Worm (Caenorhabditis elegans) whole organism, early embryonic: ENCODE results near the gene fbxa-14.
"Not testable (repeated sequence)": the region's sequence is repeated elsewhere in the genome, so short reads cannot be mapped to it uniquely, and the experiment has no call there.

ENCODE experiments used
- B0310.2 ChIP-seq: sonication (generic microtip); optimal IDR thresholded peaks from 2 replicates; lab custom pipeline; 2016; ENCODE audit warnings: mild to moderate bottlenecking, missing genetic modification characterization, missing compliant biosample characterization
- F13C5.2 ChIP-seq: sonication (generic microtip); optimal IDR thresholded peaks from 2 replicates; lab custom pipeline; 2017; ENCODE audit warnings: mild to moderate bottlenecking, missing genetic modification characterization, inconsistent platforms, missing compliant biosample characterization
- aly-1 ChIP-seq: sonication (generic microtip); optimal IDR thresholded peaks from 2 replicates; lab custom pipeline; 2016; ENCODE audit warnings: missing genetic modification characterization, missing compliant biosample characterization
- ama-1 ChIP-seq: fragments of 150-350 bp; optimal IDR thresholded peaks from 2 replicates; lab custom pipeline; 2014
- ceh-13 ChIP-seq: fragments of 200-800 bp; sonication (Bioruptor generic); optimal IDR thresholded peaks from 2 replicates; lab custom pipeline; 2018; ENCODE audit warnings: mild to moderate bottlenecking, missing genetic modification characterization, missing compliant biosample characterization
- ceh-36 ChIP-seq: sonication (generic microtip); optimal IDR thresholded peaks from 2 replicates; lab custom pipeline; 2016; ENCODE audit warnings: missing genetic modification characterization, inconsistent platforms, missing compliant biosample characterization
- ets-7 ChIP-seq: sonication (generic microtip); optimal IDR thresholded peaks from 2 replicates; lab custom pipeline; 2016; ENCODE audit warnings: missing genotype, missing genetic modification characterization, missing compliant biosample characterization
- flt-1 ChIP-seq: fragments of 200-800 bp; sonication (Bioruptor generic); IDR thresholded peaks from 2 replicates; pipeline ENCODE4 v1.3.6; 2022; ENCODE audit warnings: missing genetic modification characterization, missing compliant biosample characterization
- hmbx-1 ChIP-seq: sonication (generic microtip); optimal IDR thresholded peaks from 2 replicates; lab custom pipeline; 2016; ENCODE audit warnings: mild to moderate bottlenecking, missing genetic modification characterization, missing compliant biosample characterization
- hmg-4 ChIP-seq: fragments of 200-800 bp; sonication (Bioruptor generic); optimal IDR thresholded peaks from 2 replicates; lab custom pipeline; 2018; ENCODE audit warnings: mild to moderate bottlenecking, missing genetic modification characterization, missing compliant biosample characterization
- hnd-1 ChIP-seq: sonication (generic microtip); optimal IDR thresholded peaks from 2 replicates; lab custom pipeline; 2016; ENCODE audit warnings: missing genetic modification characterization, missing compliant biosample characterization
- pes-1 ChIP-seq: fragments of 200-800 bp; sonication (Bioruptor generic); IDR thresholded peaks from 2 replicates; pipeline ENCODE4 v1.3.6; 2022; ENCODE audit warnings: missing genetic modification reagents, missing genetic modification characterization, missing compliant biosample characterization
- scrt-1 ChIP-seq: fragments of 200-800 bp; sonication (Bioruptor generic); IDR thresholded peaks from 2 replicates; pipeline ENCODE4 v1.3.6; 2022; ENCODE audit warnings: missing genetic modification characterization, missing compliant biosample characterization
- sea-1 ChIP-seq: fragments of 200-800 bp; sonication (Bioruptor generic); conservative IDR thresholded peaks from 2 replicates; pipeline ENCODE4 v1.3.6; 2022; ENCODE audit warnings: missing genetic modification characterization, missing compliant biosample characterization
- tbx-11 ChIP-seq: fragments of 200-800 bp; sonication (Bioruptor generic); IDR thresholded peaks from 2 replicates; pipeline ENCODE4 v1.3.6; 2022; ENCODE audit warnings: missing genetic modification characterization, missing compliant biosample characterization
- tbx-37 ChIP-seq: fragments of 200-800 bp; sonication (Bioruptor generic); conservative IDR thresholded peaks from 2 replicates; pipeline ENCODE4 v1.3.6; 2022; ENCODE audit warnings: missing genetic modification reagents, missing genetic modification characterization, missing compliant biosample characterization
- tra-4 ChIP-seq: sonication (generic microtip); optimal IDR thresholded peaks from 2 replicates; lab custom pipeline; 2017; ENCODE audit warnings: missing genetic modification characterization, missing compliant biosample characterization

The fbxa-14 gene

ce11 chrIII:1324513-1324912 lies at the start of gene fbxa-14:
Gene fbxa-14, minus strand, starts transcription at chrIII:1324613.
- TF ChIP-seq hmg-4: no peak
- TF ChIP-seq B0310.2: no peak
- no peak for TF ChIP-seq sea-1 (GFP tag; lab: Robert Waterston, UW)
- TF ChIP-seq flt-1: no peak
- no peak for TF ChIP-seq aly-1 (tag; lab: Kevin White, UChicago)
- no peak for TF ChIP-seq ets-7
- no peak for TF ChIP-seq tra-4 (tag; lab: Kevin White, UChicago)
- TF ChIP-seq F13C5.2: no peak
- no peak for TF ChIP-seq hnd-1 (tag; lab: Kevin White, UChicago)
- TF ChIP-seq ceh-36 (tag; lab: Kevin White, UChicago): no peak
- no peak for TF ChIP-seq tbx-37 (GFP tag; lab: Robert Waterston, UW)
- no peak for TF ChIP-seq tbx-11 (GFP tag; lab: Robert Waterston, UW)
- TF ChIP-seq scrt-1: no peak
- no peak for TF ChIP-seq pes-1
- TF ChIP-seq hmbx-1 (tag; lab: Kevin White, UChicago): no peak
- TF ChIP-seq ceh-13: no peak
- no peak for TF ChIP-seq ama-1

DNA sequence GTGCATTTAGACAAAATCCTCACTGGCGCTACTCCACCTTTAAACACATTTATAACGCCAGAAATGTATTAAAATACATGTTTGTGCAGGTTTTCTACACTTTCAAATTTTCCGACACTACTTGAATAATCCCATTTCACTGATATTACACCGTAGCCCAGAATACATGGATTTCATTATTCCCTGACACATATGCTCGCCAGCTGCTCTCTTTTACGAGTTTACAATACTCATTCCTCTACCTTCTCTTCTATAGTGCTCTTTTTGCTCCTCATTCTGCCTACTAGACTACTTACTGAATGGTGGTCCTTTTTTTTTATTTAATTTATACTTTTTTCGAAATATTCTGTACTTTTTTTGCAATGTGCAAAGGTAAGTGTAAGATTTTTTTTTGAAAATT lies 48.1 kb upstream of the fbxa-14 start:
- TF ChIP-seq tbx-37 (GFP tag; lab: Robert Waterston, UW) (no peak), ets-7 (no peak), hnd-1 (tag; lab: Kevin White, UChicago) (no peak), ceh-36 (tag; lab: Kevin White, UChicago) (no peak), flt-1 (no peak)

ce11 chrIII:1359669-1360068 lies 35.3 kb upstream of the fbxa-14 start, which contains the start of gene Y82E9BR.9:
Gene Y82E9BR.9, minus strand, starts transcription at chrIII:1359769.
- TF ChIP-seq sea-1 (GFP tag; lab: Robert Waterston, UW) (no peak), scrt-1 (no peak), ama-1 (no peak), pes-1 (no peak), ets-7 (no peak), tbx-11 (GFP tag; lab: Robert Waterston, UW) (no peak)

DNA sequence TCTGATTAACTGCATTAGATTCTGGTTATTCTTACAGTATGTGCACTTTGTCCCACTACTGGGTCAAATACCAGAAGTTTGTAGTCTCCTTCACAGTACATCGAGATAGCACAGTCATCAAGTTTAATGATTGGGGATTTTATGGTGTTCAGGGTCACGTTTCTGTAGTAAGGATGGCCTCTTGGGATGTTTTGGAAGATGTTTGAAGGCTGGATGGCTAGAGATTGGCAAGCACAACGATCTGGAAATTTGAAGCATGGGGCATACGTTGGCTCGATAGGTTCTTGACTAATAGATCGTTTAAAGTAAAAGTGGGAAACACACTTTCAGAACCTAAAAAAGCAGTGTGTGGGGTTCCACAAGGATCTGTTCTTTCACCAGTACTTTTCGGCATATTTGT lies 33.6 kb upstream of the fbxa-14 start, which contains the start of gene Y82E9BR.8:
Gene Y82E9BR.8 (minus strand): TSS at position 101 of the 400 bp plus-strand sequence.
- not testable (repeated sequence) for TF ChIP-seq sea-1 (GFP tag; lab: Robert Waterston, UW); tbx-37 (GFP tag; lab: Robert Waterston, UW); hmg-4

ce11 chrIII:1355320-1355719 lies 30.9 kb upstream of the fbxa-14 start, which contains the start of gene Y82E9BL.1:
Gene Y82E9BL.1, minus strand, starts transcription at chrIII:1355420.
- TF ChIP-seq hnd-1 (tag; lab: Kevin White, UChicago): no peak
- no peak for TF ChIP-seq ceh-13
- TF ChIP-seq flt-1: no peak
- TF ChIP-seq F13C5.2: no peak

ce11 chrIII:1354523-1354922 lies 30.1 kb upstream of the fbxa-14 start:
- TF ChIP-seq tbx-37 (GFP tag; lab: Robert Waterston, UW): no peak
- TF ChIP-seq aly-1 (tag; lab: Kevin White, UChicago): no peak
- TF ChIP-seq F13C5.2: no peak
- TF ChIP-seq flt-1: no peak
- no peak for TF ChIP-seq ets-7
- TF ChIP-seq hmbx-1 (tag; lab: Kevin White, UChicago): no peak
- no peak for TF ChIP-seq scrt-1
- no peak for TF ChIP-seq ceh-36 (tag; lab: Kevin White, UChicago)
- no peak for TF ChIP-seq hmg-4
- TF ChIP-seq ama-1: no peak
- TF ChIP-seq hnd-1 (tag; lab: Kevin White, UChicago): no peak
- no peak for TF ChIP-seq sea-1 (GFP tag; lab: Robert Waterston, UW)
- no peak for TF ChIP-seq ceh-13
- no peak for TF ChIP-seq tra-4 (tag; lab: Kevin White, UChicago)
- no peak for TF ChIP-seq B0310.2

ce11 chrIII:1350745-1351144 lies 26.3 kb upstream of the fbxa-14 start, which contains the start of gene Y82E9BL.3:
Gene Y82E9BL.3, minus strand, starts transcription at chrIII:1350845.
- TF ChIP-seq ceh-13 (no peak), flt-1 (no peak), ets-7 (no peak), F13C5.2 (no peak), B0310.2 (no peak), tra-4 (tag; lab: Kevin White, UChicago) (no peak), sea-1 (GFP tag; lab: Robert Waterston, UW) (no peak), hnd-1 (tag; lab: Kevin White, UChicago) (no peak), hmg-4 (no peak), pes-1 (no peak), ama-1 (no peak), tbx-37 (GFP tag; lab: Robert Waterston, UW) (no peak), scrt-1 (no peak)

DNA sequence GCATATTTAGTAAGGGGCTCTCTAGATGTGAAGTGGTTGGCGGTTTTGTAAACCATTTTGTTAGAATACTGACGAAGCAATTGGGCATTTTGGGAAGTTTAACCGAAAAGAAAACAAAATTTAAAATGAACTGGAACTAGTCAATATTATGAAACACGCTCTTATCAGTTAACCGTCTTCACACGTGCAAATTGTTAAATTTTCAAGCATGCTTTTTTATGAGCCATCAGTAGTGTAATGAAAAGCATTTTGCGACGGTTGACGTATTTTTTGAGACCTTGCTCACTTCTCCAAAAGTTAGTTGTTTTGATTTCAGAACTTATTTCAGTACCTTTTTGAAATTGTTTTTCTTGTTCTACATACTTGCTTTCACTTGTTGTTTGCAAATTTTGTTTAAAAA lies 24.9 kb upstream of the fbxa-14 start, which contains the start of gene fbxa-25:
Gene fbxa-25 (minus strand): TSS at position 138 of the 400 bp plus-strand sequence.
- TF ChIP-seq ceh-36 (tag; lab: Kevin White, UChicago) (no peak), ceh-13 (no peak), tbx-37 (GFP tag; lab: Robert Waterston, UW) (no peak), ama-1 (no peak), flt-1 (no peak), sea-1 (GFP tag; lab: Robert Waterston, UW) (no peak), ets-7 (no peak), aly-1 (tag; lab: Kevin White, UChicago) (no peak), tbx-11 (GFP tag; lab: Robert Waterston, UW) (no peak), scrt-1 (no peak), hmbx-1 (tag; lab: Kevin White, UChicago) (no peak), F13C5.2 (no peak), tra-4 (tag; lab: Kevin White, UChicago) (no peak), hnd-1 (tag; lab: Kevin White, UChicago) (no peak), hmg-4 (no peak), pes-1 (no peak), B0310.2 (no peak)

DNA sequence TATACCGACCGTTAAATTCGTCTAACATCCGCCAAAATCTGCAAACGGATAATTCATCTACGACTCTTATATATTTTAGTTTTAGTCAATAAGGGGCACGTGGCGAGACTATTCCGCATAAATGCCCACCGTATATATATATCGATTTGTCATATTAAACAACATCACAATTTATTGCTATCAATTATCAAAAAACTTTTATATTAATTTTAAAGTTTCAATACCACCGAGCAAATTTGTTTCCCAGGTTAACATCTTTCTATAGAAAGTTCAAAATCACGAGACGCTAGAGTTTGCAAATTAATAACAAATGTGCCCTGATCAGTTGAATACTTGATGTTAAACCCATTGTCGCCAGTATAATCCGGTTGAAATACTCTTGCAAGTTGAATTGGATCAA lies 23.1 kb upstream of the fbxa-14 start, which contains the start of gene Y82E9BL.5:
Gene Y82E9BL.5 (minus strand): TSS at position 101 of the 400 bp plus-strand sequence.
- TF ChIP-seq hmg-4 (no peak), ama-1 (no peak), hnd-1 (tag; lab: Kevin White, UChicago) (no peak), B0310.2 (no peak), flt-1 (no peak), scrt-1 (no peak), ceh-36 (tag; lab: Kevin White, UChicago) (no peak), ceh-13 (no peak), tbx-11 (GFP tag; lab: Robert Waterston, UW) (no peak), F13C5.2 (no peak), ets-7 (no peak), tbx-37 (GFP tag; lab: Robert Waterston, UW) (no peak), pes-1 (no peak)
